Worm (Caenorhabditis elegans) whole organism, L2 larva: ENCODE measurements around the gene npp-21.

Experiments used
- R02D3.7 ChIP-seq: fragments of 150-350 bp; optimal IDR thresholded peaks from 2 replicates; lab custom pipeline; 2014; ENCODE audit warnings: missing biosample characterization, missing genetic modification characterization
- ceh-82 ChIP-seq: fragments of 150-350 bp; optimal IDR thresholded peaks from 2 replicates; lab custom pipeline; 2014; ENCODE audit warnings: missing biosample characterization, missing genetic modification characterization
- lin-11 ChIP-seq: fragments of 150-350 bp; sonication (generic microtip); optimal IDR thresholded peaks from 2 replicates; lab custom pipeline; 2014; ENCODE audit warnings: missing biosample characterization, missing genetic modification characterization, inconsistent platforms, mixed read lengths
- mdl-1 ChIP-seq, 2 experiments: fragments of 150-350 bp in 1 of 2; sonication (generic microtip) in 1 of 2; optimal IDR thresholded peaks; 2 replicates each; lab custom pipeline; 2017; ENCODE audit warnings: missing biosample characterization in 2 of 2, missing genetic modification characterization in 2 of 2
- nhr-237 ChIP-seq: fragments of 150-350 bp; optimal IDR thresholded peaks from 2 replicates; lab custom pipeline; 2014; ENCODE audit warnings: missing biosample characterization, missing genetic modification characterization

DNA sequence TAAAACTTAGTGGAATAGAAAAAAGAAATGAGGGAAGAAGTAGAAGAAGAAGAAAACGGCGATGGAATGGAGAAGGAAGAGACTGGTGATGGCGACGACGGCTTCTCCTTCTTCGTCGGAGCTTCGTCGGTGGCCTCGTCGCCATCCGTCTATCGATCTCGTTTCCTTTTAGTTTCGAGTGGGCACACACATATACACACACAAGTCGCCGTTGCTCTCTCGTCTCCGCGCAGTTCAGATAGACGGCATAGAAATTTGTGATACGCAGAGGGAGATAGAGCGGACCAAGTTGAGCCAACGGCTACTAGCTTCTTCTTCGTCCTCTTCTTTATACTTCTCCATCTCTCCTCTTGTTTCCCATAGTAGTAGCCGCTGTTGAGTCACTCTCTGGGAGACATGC is 6.2 kb upstream of the npp-21 start:
- no peak for TF ChIP-seq nhr-237 (tag; lab: Kevin White, UChicago)
- TF ChIP-seq mdl-1 (tag; optimal IDR thresholded peaks at IDR 0.05; lab: Kevin White, UChicago): no peak
- TF ChIP-seq ceh-82: no peak
- peak; percentile 38 for TF ChIP-seq lin-11 (tag; lab: Kevin White, UChicago)
- TF ChIP-seq R02D3.7 (tag; lab: Kevin White, UChicago): no peak
